Worm (Caenorhabditis elegans) whole organism, midembryonic: ENCODE data around the gene C07A4.3.

Source experiments
- T22C8.4 ChIP-seq: fragments of 200-800 bp; sonication (Bioruptor generic); IDR thresholded peaks from 2 replicates; pipeline ENCODE4 v1.3.6; 2022; ENCODE audit warnings: missing genetic modification characterization, missing compliant biosample characterization
- flt-1 ChIP-seq: fragments of 200-800 bp; sonication (Bioruptor generic); IDR thresholded peaks from 2 replicates; pipeline ENCODE4 v1.3.6; 2022; ENCODE audit warnings: missing genetic modification characterization, missing compliant biosample characterization
- klf-2 ChIP-seq: fragments of 200-800 bp; sonication (Bioruptor generic); conservative IDR thresholded peaks from 2 replicates; pipeline ENCODE4 v1.3.6; 2022; ENCODE audit warnings: missing genetic modification reagents, missing genetic modification characterization, missing compliant biosample characterization
- med-1 ChIP-seq: sonication (generic microtip); optimal IDR thresholded peaks from 2 replicates; lab custom pipeline; 2017; ENCODE audit warnings: missing genetic modification characterization, mild to moderate bottlenecking, missing compliant biosample characterization, antibody characterized with exemption, missing genetic modification reagents; ENCODE audit not compliant: insufficient read depth
- ref-1 ChIP-seq: fragments of 200-800 bp; sonication (Bioruptor generic); conservative IDR thresholded peaks from 2 replicates; pipeline ENCODE4 v1.3.6; 2022; ENCODE audit warnings: missing genetic modification reagents, missing genetic modification characterization, missing compliant biosample characterization
- tab-1 ChIP-seq: fragments of 200-800 bp; sonication (Bioruptor generic); IDR thresholded peaks from 2 replicates; pipeline ENCODE4 v1.3.6; 2022; ENCODE audit warnings: missing genetic modification characterization, missing compliant biosample characterization

DNA sequence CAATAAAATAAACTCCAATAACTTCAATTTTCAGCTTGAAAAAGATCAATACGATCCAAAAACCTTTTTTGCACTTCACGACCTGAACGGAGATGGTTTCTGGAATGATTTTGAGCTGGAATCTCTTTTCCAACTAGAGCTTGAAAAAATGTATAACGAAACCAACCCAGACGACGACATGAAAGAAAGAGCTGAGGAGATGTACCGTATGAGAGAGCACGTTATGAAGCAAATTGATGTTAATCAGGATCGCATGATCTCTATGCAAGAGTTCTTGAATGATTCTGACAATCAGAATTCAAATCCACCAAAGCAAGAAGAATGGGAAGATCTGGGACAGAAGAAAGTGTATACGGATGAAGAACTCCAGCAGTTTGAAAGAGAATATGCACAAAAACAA is 24.4 kb downstream of the C07A4.3 start:
- TF ChIP-seq klf-2 (GFP tag; lab: Robert Waterston, UW) (no peak), flt-1 (GFP tag; lab: Robert Waterston, UW) (no peak), ref-1 (GFP tag; lab: Robert Waterston, UW) (no peak), med-1 (no peak), T22C8.4 (GFP tag; lab: Robert Waterston, UW) (no peak), tab-1 (GFP tag; lab: Robert Waterston, UW) (no peak)
